Fruit fly (Drosophila melanogaster) whole organism, embryonic: ENCODE measurements around the gene BBIP1.

Experiments used
- Asciz ChIP-seq: fragments of 200-800 bp; sonication (Bioruptor generic); optimal IDR thresholded peaks from 2 replicates; lab custom pipeline; 2017; ENCODE audit warnings: missing biosample characterization, mild to moderate bottlenecking, missing genetic modification characterization, missing genetic modification reagents
- Awh ChIP-seq: fragments of 200-800 bp; sonication (Bioruptor generic); IDR thresholded peaks from 2 replicates; pipeline ENCODE4, ENCODE4 v1.3.6; 2022; ENCODE audit warnings: missing biosample characterization, missing genetic modification characterization
- Blimp-1 ChIP-seq: fragments of 200-800 bp; sonication (Bioruptor generic); optimal IDR thresholded peaks from 3 replicates; lab custom pipeline; 2018; ENCODE audit warnings: missing biosample characterization, missing genetic modification characterization, mild to moderate bottlenecking, moderate library complexity, missing genetic modification reagents
- CG10565 ChIP-seq: fragments of 200-800 bp; sonication (Bioruptor generic); optimal IDR thresholded peaks from 3 replicates; lab custom pipeline; 2016; ENCODE audit warnings: missing biosample characterization, mild to moderate bottlenecking, missing genetic modification characterization
- CG11085 ChIP-seq: fragments of 200-800 bp; sonication (Bioruptor generic); IDR thresholded peaks from 2 replicates; pipeline ENCODE4 v1.3.6; 2022; ENCODE audit warnings: missing biosample characterization, missing genetic modification characterization
- CG11247 ChIP-seq: fragments of 200-800 bp; sonication (Bioruptor generic); IDR thresholded peaks from 2 replicates; pipeline ENCODE4 v1.3.6; 2022; ENCODE audit warnings: missing biosample characterization, missing genetic modification characterization
- CG11723 ChIP-seq: fragments of 200-800 bp; sonication (Bioruptor generic); optimal IDR thresholded peaks from 2 replicates; lab custom pipeline; 2017; ENCODE audit warnings: missing biosample characterization, mild to moderate bottlenecking, missing genetic modification characterization
- CG15479 ChIP-seq: fragments of 200-800 bp; sonication (Bioruptor generic); optimal IDR thresholded peaks from 3 replicates; lab custom pipeline; 2019; ENCODE audit warnings: missing biosample characterization, mild to moderate bottlenecking, missing genetic modification characterization, moderate library complexity
- CG17568 ChIP-seq: fragments of 200-800 bp; sonication (Bioruptor generic); optimal IDR thresholded peaks from 2 replicates; lab custom pipeline; 2018; ENCODE audit warnings: missing biosample characterization, mild to moderate bottlenecking, missing genetic modification characterization, moderate library complexity
- CG30020 ChIP-seq: fragments of 200-800 bp; optimal IDR thresholded peaks from 2 replicates; lab custom pipeline; 2019; ENCODE audit warnings: missing biosample characterization, mild to moderate bottlenecking, missing genetic modification characterization, moderate library complexity
- CG30403 ChIP-seq: fragments of 200-800 bp; sonication (Bioruptor generic); optimal IDR thresholded peaks from 3 replicates; lab custom pipeline; 2016; ENCODE audit warnings: missing biosample characterization, missing genetic modification characterization
- CG3065 ChIP-seq: fragments of 200-800 bp; sonication (Bioruptor generic); optimal IDR thresholded peaks from 2 replicates; lab custom pipeline; 2016; ENCODE audit warnings: missing biosample characterization, missing genetic modification characterization
- CG31388 ChIP-seq: fragments of 200-800 bp; sonication (Bioruptor generic); optimal IDR thresholded peaks from 2 replicates; lab custom pipeline; 2016; ENCODE audit warnings: missing biosample characterization, missing genetic modification characterization
- CG31441 ChIP-seq: fragments of 200-800 bp; sonication (Bioruptor generic); IDR thresholded peaks from 2 replicates; pipeline ENCODE4 v1.3.6; 2022; ENCODE audit warnings: missing biosample characterization, missing genetic modification characterization
- CG6272 ChIP-seq: fragments of 200-800 bp; sonication (Bioruptor generic); IDR thresholded peaks from 2 replicates; pipeline ENCODE4 v1.3.6; 2022; ENCODE audit warnings: missing biosample characterization, missing genetic modification characterization
- CG6791 ChIP-seq: fragments of 200-800 bp; sonication (Bioruptor generic); IDR thresholded peaks from 3 replicates; pipeline ENCODE4 v1.3.6; 2022; ENCODE audit warnings: missing biosample characterization, missing genetic modification characterization; ENCODE audit not compliant: partially characterized antibody
- CG6854 ChIP-seq: fragments of 200-800 bp; sonication (Bioruptor generic); optimal IDR thresholded peaks from 3 replicates; lab custom pipeline; 2017; ENCODE audit warnings: missing biosample characterization, mild to moderate bottlenecking, missing genetic modification characterization
- CG8281 ChIP-seq: fragments of 200-800 bp; sonication (Bioruptor generic); optimal IDR thresholded peaks from 2 replicates; lab custom pipeline; 2018; ENCODE audit warnings: missing biosample characterization, mild to moderate bottlenecking, missing genetic modification characterization, moderate library complexity
- CG8924 ChIP-seq: fragments of 200-800 bp; optimal IDR thresholded peaks from 3 replicates; lab custom pipeline; 2019; ENCODE audit warnings: missing biosample characterization, mild to moderate bottlenecking, missing genetic modification characterization, moderate library complexity
- Dek ChIP-seq: fragments of 200-800 bp; sonication (Bioruptor generic); optimal IDR thresholded peaks from 3 replicates; lab custom pipeline; 2019; ENCODE audit warnings: missing biosample characterization, mild to moderate bottlenecking, missing genetic modification characterization, moderate library complexity
- Dp ChIP-seq: fragments of 200-800 bp; sonication (Bioruptor generic); optimal IDR thresholded peaks from 2 replicates; lab custom pipeline; 2018; ENCODE audit warnings: missing biosample characterization, mild to moderate bottlenecking, missing genetic modification characterization, moderate library complexity
- E2f2 ChIP-seq: fragments of 200-800 bp; sonication (Bioruptor generic); IDR thresholded peaks from 2 replicates; pipeline ENCODE4 v1.3.6; 2022; ENCODE audit warnings: missing biosample characterization, missing genetic modification characterization
- Eip74EF ChIP-seq, 2 experiments: fragments of 200-800 bp in 1 of 2; fragments of >200 bp in 1 of 2; sonication (Bioruptor generic) in 1 of 2; optimal IDR thresholded peaks; 2 replicates each; lab custom pipeline; 2017 to 2019; ENCODE audit warnings: missing biosample characterization in 2 of 2, missing genetic modification characterization in 2 of 2, mild to moderate bottlenecking in 1 of 2, moderate library complexity in 1 of 2
- Fer1 ChIP-seq: fragments of 200-800 bp; sonication (Bioruptor generic); optimal IDR thresholded peaks from 2 replicates; lab custom pipeline; 2017; ENCODE audit warnings: missing biosample characterization, mild to moderate bottlenecking, missing genetic modification characterization
- Fer2 ChIP-seq: fragments of 200-800 bp; sonication (Bioruptor generic); optimal IDR thresholded peaks from 2 replicates; lab custom pipeline; 2018; ENCODE audit warnings: missing biosample characterization, mild to moderate bottlenecking, missing genetic modification characterization, moderate library complexity
- H2.0 ChIP-seq: fragments of 200-800 bp; sonication (Bioruptor generic); IDR thresholded peaks from 2 replicates; pipeline ENCODE4 v1.3.6; 2022; ENCODE audit warnings: missing biosample characterization, missing genetic modification characterization
- HLH54F ChIP-seq: fragments of 200-800 bp; sonication (Bioruptor generic); optimal IDR thresholded peaks from 3 replicates; lab custom pipeline; 2016; ENCODE audit warnings: missing biosample characterization, missing genetic modification characterization
- Lim3 ChIP-seq: fragments of 200-800 bp; sonication (Bioruptor generic); IDR thresholded peaks from 2 replicates; pipeline ENCODE4 v1.3.6; 2022; ENCODE audit warnings: missing biosample characterization, missing genetic modification characterization
- MBD-R2 ChIP-seq: fragments of 200-800 bp; sonication (Bioruptor generic); IDR thresholded peaks from 2 replicates; pipeline ENCODE4 v1.3.6; 2022; ENCODE audit warnings: missing biosample characterization, missing genetic modification characterization
- NC2β ChIP-seq: fragments of 200-800 bp; sonication (Bioruptor generic); optimal IDR thresholded peaks from 2 replicates; lab custom pipeline; 2016; ENCODE audit warnings: missing biosample characterization, missing genetic modification characterization
- Oaz ChIP-seq: fragments of 200-800 bp; sonication (Bioruptor generic); IDR thresholded peaks from 2 replicates; pipeline ENCODE4 v1.3.6; 2022; ENCODE audit warnings: missing biosample characterization, missing genetic modification characterization
- Pdp1 ChIP-seq, 2 experiments: fragments of 200-800 bp; sonication (Bioruptor generic); optimal IDR thresholded peaks; 3 replicates each; lab custom pipeline; 2016; ENCODE audit warnings: missing biosample characterization in 2 of 2, missing genetic modification characterization in 2 of 2, mild to moderate bottlenecking in 1 of 2, moderate library complexity in 1 of 2
- Six4 ChIP-seq: fragments of 200-800 bp; sonication (Bioruptor generic); optimal IDR thresholded peaks from 2 replicates; lab custom pipeline; 2016; ENCODE audit warnings: missing biosample characterization, missing genetic modification characterization
- Ssrp ChIP-seq: fragments of 200-800 bp; sonication (Bioruptor generic); optimal IDR thresholded peaks from 2 replicates; lab custom pipeline; 2018; ENCODE audit warnings: missing biosample characterization, mild to moderate bottlenecking, missing genetic modification characterization, moderate library complexity
- Taf1 ChIP-seq: fragments of 200-800 bp; sonication (Bioruptor generic); IDR thresholded peaks from 2 replicates; pipeline ENCODE4 v1.3.6; 2022; ENCODE audit warnings: missing biosample characterization, missing genetic modification characterization
- btn ChIP-seq: fragments of 200-800 bp; sonication (Bioruptor generic); optimal IDR thresholded peaks from 2 replicates; lab custom pipeline; 2016; ENCODE audit warnings: missing biosample characterization, missing genetic modification characterization
- cg ChIP-seq: fragments of 200-800 bp; sonication (Bioruptor generic); optimal IDR thresholded peaks from 3 replicates; lab custom pipeline; 2019; ENCODE audit warnings: missing biosample characterization, mild to moderate bottlenecking, missing genetic modification characterization, moderate library complexity
- fd64A ChIP-seq: fragments of 200-800 bp; sonication (Bioruptor generic); optimal IDR thresholded peaks from 3 replicates; lab custom pipeline; 2018; ENCODE audit warnings: missing biosample characterization, mild to moderate bottlenecking, missing genetic modification characterization
- fu2 ChIP-seq: fragments of 200-800 bp; sonication (Bioruptor generic); optimal IDR thresholded peaks from 2 replicates; lab custom pipeline; 2016; ENCODE audit warnings: missing biosample characterization, missing genetic modification characterization
- grau ChIP-seq: fragments of 200-800 bp; optimal IDR thresholded peaks from 3 replicates; lab custom pipeline; 2019; ENCODE audit warnings: missing biosample characterization, mild to moderate bottlenecking, missing genetic modification characterization, moderate library complexity
- inv ChIP-seq: fragments of 200-800 bp; sonication (Bioruptor generic); IDR thresholded peaks from 2 replicates; pipeline ENCODE4 v1.3.6; 2022; ENCODE audit warnings: missing biosample characterization, missing genetic modification characterization; ENCODE audit not compliant: partially characterized antibody
- repo ChIP-seq: fragments of 200-800 bp; sonication (Bioruptor generic); optimal IDR thresholded peaks from 2 replicates; lab custom pipeline; 2016; ENCODE audit warnings: missing biosample characterization, missing genetic modification characterization
- run ChIP-seq: fragments of 200-800 bp; sonication (Bioruptor generic); optimal IDR thresholded peaks from 3 replicates; lab custom pipeline; 2018; ENCODE audit warnings: missing biosample characterization, mild to moderate bottlenecking, missing genetic modification characterization
- so ChIP-seq: fragments of 200-800 bp; sonication (Bioruptor generic); IDR thresholded peaks from 3 replicates; pipeline ENCODE4 v1.3.6; 2022; ENCODE audit warnings: missing biosample characterization, missing genetic modification characterization
- unpg ChIP-seq: fragments of 200-800 bp; sonication (Bioruptor generic); optimal IDR thresholded peaks from 3 replicates; lab custom pipeline; 2018; ENCODE audit warnings: missing biosample characterization, mild to moderate bottlenecking, missing genetic modification characterization, moderate library complexity
- vvl ChIP-seq: fragments of 200-800 bp; sonication (Bioruptor generic); IDR thresholded peaks from 2 replicates; pipeline ENCODE4 v1.3.6; 2022; ENCODE audit warnings: missing biosample characterization, missing genetic modification characterization
- z ChIP-seq: fragments of 200-800 bp; sonication (Bioruptor generic); IDR thresholded peaks from 3 replicates; pipeline ENCODE4 v1.3.6; 2022; ENCODE audit warnings: missing biosample characterization, missing genetic modification characterization
- zen ChIP-seq: fragments of 200-800 bp; sonication (Bioruptor generic); optimal IDR thresholded peaks from 3 replicates; lab custom pipeline; 2018; ENCODE audit warnings: missing biosample characterization, mild to moderate bottlenecking, missing genetic modification characterization, moderate library complexity
- zf30C ChIP-seq: fragments of 200-800 bp; sonication (Bioruptor generic); optimal IDR thresholded peaks from 3 replicates; lab custom pipeline; 2018; ENCODE audit warnings: missing biosample characterization, mild to moderate bottlenecking, missing genetic modification characterization

BBIP1 gene

dm6 chr3R:9394385-9395042, 9.7 kb upstream of the BBIP1 start, which contains the start of gene FER (continued):
- no peak for TF ChIP-seq CG30020 (tag; lab: Kevin White, UChicago)
- TF ChIP-seq CG11723 = peak; percentile 24
- TF ChIP-seq Oaz (GFP tag; lab: Robert Waterston, UW) = no peak
- TF ChIP-seq Fer1 = peak; percentile 69
- peak; percentile 3 for TF ChIP-seq Blimp-1 (GFP tag; lab: Kevin White, UChicago)
- TF ChIP-seq CG10565 (GFP tag; lab: Kevin White, UChicago) = no peak
- no peak for TF ChIP-seq CG11085 (GFP tag; lab: Robert Waterston, UW)
- no peak for TF ChIP-seq cg
- peak; percentile 63; the same call in 2 of the 3 replicates for TF ChIP-seq so (GFP tag; lab: Robert Waterston, UW)
- TF ChIP-seq MBD-R2 (GFP tag; lab: Robert Waterston, UW) = peak; percentile 28; the same call in 1 of the 2 replicates
- TF ChIP-seq CG11247 = no peak
- TF ChIP-seq Dek (tag; lab: Kevin White, UChicago) = peak; percentile 24
- no peak for TF ChIP-seq NC2β
- TF ChIP-seq CG15479 (GFP tag; lab: Kevin White, UChicago) = no peak
- TF ChIP-seq CG3065 = no peak
- no peak for TF ChIP-seq Fer2
- TF ChIP-seq vvl (GFP tag; lab: Robert Waterston, UW) = peak; percentile 75
- 0 out of 2 replicates have a peak, but pooled peaks have one; percentile 27 for TF ChIP-seq H2.0 (GFP tag; lab: Robert Waterston, UW)
- TF ChIP-seq CG6272 (GFP tag; lab: Robert Waterston, UW) = peak; percentile 30; the same call in 1 of the 2 replicates
- TF ChIP-seq Taf1 (GFP tag; lab: Robert Waterston, UW) = no peak
- no peak for TF ChIP-seq Dp (GFP tag; lab: Kevin White, UChicago)
- TF ChIP-seq Ssrp (tag; lab: Kevin White, UChicago) = no peak
- TF ChIP-seq CG8281 = no peak
- TF ChIP-seq inv (GFP tag; lab: Robert Waterston, UW) = peak; percentile 37; the same call in 1 of the 2 replicates
- TF ChIP-seq CG6791 (GFP tag; lab: Robert Waterston, UW) = peak; percentile 53; the same call in 2 of the 3 replicates
- TF ChIP-seq Pdp1 (GFP tag; optimal IDR thresholded peaks at IDR 0.05; lab: Kevin White, UChicago) = peak in 1 of 2 experiments; percentile 24
- TF ChIP-seq repo (GFP tag; lab: Kevin White, UChicago) = no peak
- TF ChIP-seq run (tag; lab: Kevin White, UChicago) = no peak
- TF ChIP-seq HLH54F (GFP tag; lab: Kevin White, UChicago) = peak; percentile 0
- no peak for TF ChIP-seq CG8924
- TF ChIP-seq Six4 (GFP tag; lab: Kevin White, UChicago) = no peak
- TF ChIP-seq fu2 (GFP tag; lab: Kevin White, UChicago) = no peak
- no peak for TF ChIP-seq zen
- no peak for TF ChIP-seq CG31388
- 0 out of 2 replicates have a peak, but pooled peaks have one; percentile 45 for TF ChIP-seq Awh (GFP tag; lab: Robert Waterston, UW)
- peak; percentile 63 for TF ChIP-seq Asciz (GFP tag; lab: Kevin White, UChicago)
- TF ChIP-seq Eip74EF (GFP tag; optimal IDR thresholded peaks at IDR 0.05; lab: Kevin White, UChicago) = peak in 1 of 2 experiments; percentile 84
- TF ChIP-seq Lim3 (GFP tag; lab: Robert Waterston, UW) = no peak
- peak; percentile 69 for TF ChIP-seq CG6854
- TF ChIP-seq btn = no peak
- TF ChIP-seq zf30C = peak; percentile 86
- peak; percentile 11 for TF ChIP-seq grau (tag; lab: Kevin White, UChicago)
- TF ChIP-seq z (GFP tag; lab: Robert Waterston, UW) = peak; percentile 99
- TF ChIP-seq E2f2 = no peak; the same call in 1 of the 2 replicates
- peak; percentile 41 for TF ChIP-seq fd64A
- TF ChIP-seq CG30403 (GFP tag; lab: Kevin White, UChicago) = no peak
- no peak for TF ChIP-seq unpg
- peak; percentile 35 for TF ChIP-seq CG17568
- TF ChIP-seq CG31441 (GFP tag; lab: Robert Waterston, UW) = no peak; the same call in 1 of the 2 replicates
